Fruit fly (Drosophila melanogaster): ENCODE data around the gene CG3191.

Gene CG3191

dm6 chrX:2249763-2250162, 2.0 kb downstream of the CG3191 start, which contains the start of gene crn (continued):
- TF ChIP-seq unc-4 (GFP tag; IDR thresholded peaks at IDR 0.05; ENCODE audit: partially characterized antibody) (peak; percentile 53; the same call in 1 of the 2 replicates), amos (GFP tag; IDR thresholded peaks at IDR 0.05; ENCODE audit: partially characterized antibody) (peak; percentile 62; the same call in 1 of the 2 replicates), CG17186 (GFP tag; optimal IDR thresholded peaks at IDR 0.05) (peak; percentile 22), CG14860 (GFP tag; IDR thresholded peaks at IDR 0.05; ENCODE audit: partially characterized antibody) (peak; percentile 73), CG6175 (GFP tag; IDR thresholded peaks at IDR 0.05) (no peak), CG7839 (tag; optimal IDR thresholded peaks at IDR 0.05) (no peak), CG13287 (GFP tag; IDR thresholded peaks at IDR 0.05; ENCODE audit: partially characterized antibody) (peak; percentile 70), zen2 (GFP tag; IDR thresholded peaks at IDR 0.05; ENCODE audit: partially characterized antibody) (peak; percentile 71; the same call in 1 of the 3 replicates), HHEX (GFP tag; optimal IDR thresholded peaks at IDR 0.05) (no peak), knrl (GFP tag; IDR thresholded peaks at IDR 0.05; ENCODE audit: partially characterized antibody) (peak; percentile 46; the same call in 1 of the 3 replicates)

- no peak for TF ChIP-seq CG12391 (tag; optimal IDR thresholded peaks at IDR 0.05)
- TF ChIP-seq CG17612 (GFP tag; IDR thresholded peaks at IDR 0.05), result no peak
- TF ChIP-seq sens (GFP tag), result no peak
- TF ChIP-seq CG13296 (GFP tag; optimal IDR thresholded peaks at IDR 0.05), result no peak
- no peak for TF ChIP-seq Nf-YC (tag; optimal IDR thresholded peaks at IDR 0.05)
Observed at dm6 chrX:2245931-2246330, 5.9 kb downstream of the CG3191 start, which contains the start of gene Or2a. TSS of gene Or2a (plus strand) at chrX:2246231.

- TF ChIP-seq CG18476 (GFP tag; optimal IDR thresholded peaks at IDR 0.05), result no peak
- TF ChIP-seq CG9437 (GFP tag; optimal IDR thresholded peaks at IDR 0.05), result peak; percentile 97
- no peak for TF ChIP-seq pho (GFP tag; optimal IDR thresholded peaks at IDR 0.05)
- TF ChIP-seq Elba2 (GFP tag; optimal IDR thresholded peaks at IDR 0.05), result peak; percentile 11
Observed at dm6 chrX:2244753-2245152, 7.0 kb downstream of the CG3191 start.

dm6 chrX:2242897-2243296, 8.9 kb downstream of the CG3191 start:
- TF ChIP-seq ranshi (GFP tag; IDR thresholded peaks at IDR 0.05) (no peak), CG10979 (tag; optimal IDR thresholded peaks at IDR 0.05) (no peak), Hr39 (optimal IDR thresholded peaks at IDR 0.05) (peak; percentile 76)

dm6 chrX:2241842-2242241, 10.0 kb downstream of the CG3191 start, which contains the start of gene kz:
TSS of gene kz (minus strand) at chrX:2242035.
- TF ChIP-seq CG16815 (GFP tag; optimal IDR thresholded peaks at IDR 0.05), result no peak
- TF ChIP-seq pzg (GFP tag; optimal IDR thresholded peaks at IDR 0.05), result peak; percentile 88
- TF ChIP-seq sob (GFP tag; IDR thresholded peaks at IDR 0.05), result peak; percentile 38; the same call in 1 of the 2 replicates
- TF ChIP-seq pb (GFP tag; optimal IDR thresholded peaks at IDR 0.05), result no peak
- TF ChIP-seq CG3995 (GFP tag; optimal IDR thresholded peaks at IDR 0.05), result peak; percentile 58
- no peak for TF ChIP-seq CG16779 (GFP tag; IDR thresholded peaks at IDR 0.05)
- TF ChIP-seq Dll (GFP tag; IDR thresholded peaks at IDR 0.05; ENCODE audit: partially characterized antibody), result peak; percentile 77
- TF ChIP-seq CG10209 (GFP tag; optimal IDR thresholded peaks at IDR 0.05), result no peak
- TF ChIP-seq HmgZ (tag; optimal IDR thresholded peaks at IDR 0.05), result peak; percentile 55
- TF ChIP-seq amos (GFP tag; IDR thresholded peaks at IDR 0.05; ENCODE audit: partially characterized antibody), result peak; percentile 91
- no peak for TF ChIP-seq luna (GFP tag; optimal IDR thresholded peaks at IDR 0.05)
- no peak for TF ChIP-seq E2f1 (GFP tag; IDR thresholded peaks at IDR 0.05)
- TF ChIP-seq CG8281 (tag; optimal IDR thresholded peaks at IDR 0.05), result no peak
- no peak for TF ChIP-seq Hr78 (GFP tag; optimal IDR thresholded peaks at IDR 0.05)
- no peak for TF ChIP-seq CG10321 (GFP tag; IDR thresholded peaks at IDR 0.05)
- no peak for TF ChIP-seq nom (GFP tag; optimal IDR thresholded peaks at IDR 0.05)
- TF ChIP-seq CG2116 (GFP tag; optimal IDR thresholded peaks at IDR 0.05), result peak; percentile 81
- no peak for TF ChIP-seq CG8944 (GFP tag; optimal IDR thresholded peaks at IDR 0.05)
- TF ChIP-seq CG18262 (tag; optimal IDR thresholded peaks at IDR 0.05), result no peak
- TF ChIP-seq nmo (GFP tag; optimal IDR thresholded peaks at IDR 0.05), result peak; percentile 39
- no peak for TF ChIP-seq CG5245 (GFP tag; optimal IDR thresholded peaks at IDR 0.05)
- TF ChIP-seq CG1529 (GFP tag; optimal IDR thresholded peaks at IDR 0.05), result no peak
- peak; percentile 99 for TF ChIP-seq HLH4C (GFP tag; IDR thresholded peaks at IDR 0.05; ENCODE audit: partially characterized antibody)

All from whole organism, embryonic.